Worm (Caenorhabditis elegans) whole organism, L1 larva: ENCODE data around the gene Y54F10AM.6.
A peak's percentile ranks its signal among the peaks of the same experiment; 100 is the strongest.

Experiments
- C16A3.4 ChIP-seq: fragments of 150-350 bp; optimal IDR thresholded peaks from 2 replicates; lab custom pipeline; 2014; ENCODE audit warnings: missing biosample characterization, missing genetic modification characterization
- Y116A8C.19 ChIP-seq: sonication (generic microtip); optimal IDR thresholded peaks from 2 replicates; lab custom pipeline; 2016; ENCODE audit warnings: missing compliant biosample characterization, missing genetic modification characterization, borderline replicate concordance
- aha-1 ChIP-seq: fragments of 150-350 bp; optimal IDR thresholded peaks from 2 replicates; lab custom pipeline; 2014; ENCODE audit warnings: missing biosample characterization, missing genetic modification characterization
- aly-2 ChIP-seq: fragments of 150-350 bp; optimal IDR thresholded peaks from 2 replicates; lab custom pipeline; 2014; ENCODE audit warnings: missing biosample characterization, missing genetic modification characterization
- blmp-1 ChIP-seq: fragments of 150-350 bp; optimal IDR thresholded peaks from 2 replicates; lab custom pipeline; 2014; ENCODE audit warnings: missing biosample characterization, missing genetic modification characterization
- ceh-8 ChIP-seq: fragments of 200-800 bp; sonication (Bioruptor generic); optimal IDR thresholded peaks from 2 replicates; lab custom pipeline; 2018; ENCODE audit warnings: mild to moderate bottlenecking, missing genetic modification characterization, moderate library complexity, missing compliant biosample characterization
- ceh-82 ChIP-seq, 3 experiments: fragments of 150-350 bp in 1 of 3; sonication (generic microtip) in 2 of 3; optimal IDR thresholded peaks; 2 replicates each; lab custom pipeline; 2014 to 2017; ENCODE audit warnings: missing biosample characterization in 3 of 3, missing genetic modification characterization in 3 of 3
- ceh-88 ChIP-seq: fragments of 200-800 bp; sonication (Bioruptor generic); IDR thresholded peaks from 2 replicates; pipeline ENCODE4 v1.3.6; 2022; ENCODE audit warnings: missing genetic modification characterization, missing compliant biosample characterization
- ceh-90 ChIP-seq: sonication (generic microtip); optimal IDR thresholded peaks from 2 replicates; lab custom pipeline; 2016; ENCODE audit warnings: missing genetic modification characterization, missing compliant biosample characterization
- ces-1 ChIP-seq: fragments of 150-350 bp; optimal IDR thresholded peaks from 2 replicates; lab custom pipeline; 2014; ENCODE audit warnings: missing biosample characterization, missing genetic modification reagents, missing genetic modification characterization
- dsc-1 ChIP-seq: sonication (generic microtip); optimal IDR thresholded peaks from 2 replicates; lab custom pipeline; 2016; ENCODE audit warnings: mild to moderate bottlenecking, missing genetic modification characterization, missing compliant biosample characterization
- egl-27 ChIP-seq, 2 experiments: fragments of 150-350 bp in 1 of 2; sonication (generic microtip); optimal IDR thresholded peaks; 3 replicates each; lab custom pipeline; 2017 to 2018; ENCODE audit warnings: missing biosample characterization in 2 of 2, missing genetic modification characterization in 2 of 2, missing genetic modification reagents in 2 of 2
- fkh-10 ChIP-seq: sonication (generic microtip); optimal IDR thresholded peaks from 2 replicates; lab custom pipeline; 2017; ENCODE audit warnings: missing biosample characterization, missing genetic modification reagents, missing genetic modification characterization
- fkh-4 ChIP-seq: sonication (generic microtip); optimal IDR thresholded peaks from 2 replicates; lab custom pipeline; 2016; ENCODE audit warnings: missing compliant biosample characterization, missing genetic modification characterization, borderline replicate concordance
- grh-1 ChIP-seq: fragments of 200-800 bp; sonication (Bioruptor generic); IDR thresholded peaks from 2 replicates; pipeline ENCODE4 v1.3.6; 2022; ENCODE audit warnings: missing genetic modification reagents, missing genetic modification characterization, missing compliant biosample characterization
- hlh-17 ChIP-seq: fragments of 200-800 bp; sonication (Bioruptor generic); optimal IDR thresholded peaks from 2 replicates; lab custom pipeline; 2018; ENCODE audit warnings: missing genetic modification characterization, mild to moderate bottlenecking, missing compliant biosample characterization, moderate library complexity, borderline replicate concordance
- hlh-4 ChIP-seq: sonication (generic microtip); optimal IDR thresholded peaks from 2 replicates; lab custom pipeline; 2016; ENCODE audit warnings: mild to moderate bottlenecking, missing genetic modification characterization, missing compliant biosample characterization
- isw-1 ChIP-seq: fragments of 200-800 bp; sonication (Bioruptor generic); IDR thresholded peaks from 2 replicates; pipeline ENCODE4 v1.3.6; 2022; ENCODE audit warnings: missing genetic modification characterization, missing compliant biosample characterization
- lin-14 ChIP-seq: fragments of 200-800 bp; sonication (Bioruptor generic); optimal IDR thresholded peaks from 2 replicates; lab custom pipeline; 2018; ENCODE audit warnings: mild to moderate bottlenecking, missing genetic modification characterization, moderate library complexity, missing compliant biosample characterization
- lin-39 ChIP-seq: fragments of 150-350 bp; optimal IDR thresholded peaks from 2 replicates; lab custom pipeline; 2014; ENCODE audit warnings: missing biosample characterization, missing genetic modification reagents, missing genetic modification characterization
- nhr-11 ChIP-seq: fragments of 150-350 bp; optimal IDR thresholded peaks from 2 replicates; lab custom pipeline; 2014; ENCODE audit warnings: missing biosample characterization, missing genetic modification characterization
- nhr-19 ChIP-seq: fragments of 200-800 bp; sonication (Bioruptor generic); conservative IDR thresholded peaks from 2 replicates; pipeline ENCODE4 v1.3.6; 2022; ENCODE audit warnings: missing genetic modification characterization, missing compliant biosample characterization
- nhr-20 ChIP-seq: sonication (generic microtip); optimal IDR thresholded peaks from 2 replicates; lab custom pipeline; 2016; ENCODE audit warnings: mild to moderate bottlenecking, missing genetic modification characterization, missing compliant biosample characterization
- nhr-237 ChIP-seq: fragments of 150-350 bp; optimal IDR thresholded peaks from 2 replicates; lab custom pipeline; 2014; ENCODE audit warnings: missing biosample characterization, missing genetic modification characterization
- nhr-71 ChIP-seq: sonication (generic microtip); optimal IDR thresholded peaks from 2 replicates; lab custom pipeline; 2016; ENCODE audit warnings: mild to moderate bottlenecking, missing genetic modification characterization, moderate library complexity, missing compliant biosample characterization
- nhr-77 ChIP-seq: fragments of 150-350 bp; optimal IDR thresholded peaks from 2 replicates; lab custom pipeline; 2014; ENCODE audit warnings: missing biosample characterization, missing genetic modification characterization
- nhr-85 ChIP-seq: sonication (generic microtip); peaks from one replicate; lab custom pipeline; 2016; ENCODE audit warnings: missing genetic modification characterization, inconsistent platforms, missing compliant biosample characterization
- skn-1 ChIP-seq: fragments of 150-350 bp; optimal IDR thresholded peaks from 2 replicates; lab custom pipeline; 2014; ENCODE audit warnings: missing biosample characterization, missing genetic modification characterization
- sox-4 ChIP-seq: sonication (generic microtip); optimal IDR thresholded peaks from 2 replicates; lab custom pipeline; 2016; ENCODE audit warnings: missing genetic modification characterization, missing compliant biosample characterization
- sptf-1 ChIP-seq: fragments of 150-350 bp; optimal IDR thresholded peaks from 2 replicates; lab custom pipeline; 2014; ENCODE audit warnings: missing biosample characterization, missing genetic modification characterization
- swsn-7 ChIP-seq: sonication (generic microtip); optimal IDR thresholded peaks from 2 replicates; lab custom pipeline; 2016; ENCODE audit warnings: missing genetic modification characterization, missing compliant biosample characterization
- unc-130 ChIP-seq: fragments of 150-350 bp; optimal IDR thresholded peaks from 2 replicates; lab custom pipeline; 2017; ENCODE audit warnings: missing biosample characterization, missing genetic modification characterization, inconsistent platforms
- unc-98 ChIP-seq: fragments of 200-800 bp; sonication (Bioruptor generic); IDR thresholded peaks from 2 replicates; pipeline ENCODE4 v1.3.6; 2022; ENCODE audit warnings: missing genetic modification characterization, missing compliant biosample characterization
- xbp-1 ChIP-seq: sonication (generic microtip); optimal IDR thresholded peaks from 2 replicates; lab custom pipeline; 2016; ENCODE audit warnings: missing genetic modification characterization, missing compliant biosample characterization
- zag-1 ChIP-seq: fragments of 150-350 bp; optimal IDR thresholded peaks from 2 replicates; lab custom pipeline; 2014; ENCODE audit warnings: missing biosample characterization, missing genetic modification characterization
- ztf-11 ChIP-seq, 2 experiments: sonication (generic microtip); optimal IDR thresholded peaks; 2 replicates each; lab custom pipeline; 2016 to 2017; ENCODE audit warnings: missing genetic modification characterization in 2 of 2, missing biosample characterization in 1 of 2, missing compliant biosample characterization in 1 of 2

Y54F10AM.6 gene

ce11 chrIII:2549620-2550019 is 41.0 kb downstream of the Y54F10AM.6 start, which contains the start of gene feh-1:
Gene feh-1 (plus strand): TSS chrIII:2549920.
- TF ChIP-seq fkh-4 (no peak), skn-1 (tag; lab: Kevin White, UChicago) (no peak), hlh-17 (GFP tag; lab: Kevin White, UChicago) (no peak), zag-1 (tag; lab: Kevin White, UChicago) (no peak)

- TF ChIP-seq ces-1 (GFP tag; lab: Kevin White, UChicago) (no peak), swsn-7 (tag; lab: Kevin White, UChicago) (no peak), nhr-237 (no peak), ztf-11 (tag; optimal IDR thresholded peaks at IDR 0.05; lab: Kevin White, UChicago) (no peak), ceh-8 (GFP tag; lab: Kevin White, UChicago) (no peak), nhr-71 (tag; lab: Kevin White, UChicago) (no peak), unc-130 (tag; lab: Kevin White, UChicago) (no peak), nhr-77 (no peak), sptf-1 (tag; lab: Kevin White, UChicago) (no peak), Y116A8C.19 (no peak), nhr-19 (no peak), blmp-1 (no peak), egl-27 (tag; optimal IDR thresholded peaks at IDR 0.05; lab: Kevin White, UChicago) (no peak), sox-4 (no peak), isw-1 (GFP tag; lab: Robert Waterston, UW) (no peak), aly-2 (tag; lab: Kevin White, UChicago) (no peak), aha-1 (tag; lab: Kevin White, UChicago) (no peak), hlh-17 (GFP tag; lab: Kevin White, UChicago) (no peak)
Observed at ce11 chrIII:2551981-2552380, 43.4 kb downstream of the Y54F10AM.6 start.

ce11 chrIII:2552382-2552781 is 43.8 kb downstream of the Y54F10AM.6 start:
- peak; percentile 15 for TF ChIP-seq ces-1 (GFP tag; lab: Kevin White, UChicago)
- TF ChIP-seq sox-4, result no peak
- TF ChIP-seq ztf-11 (tag; optimal IDR thresholded peaks at IDR 0.05; lab: Kevin White, UChicago), result no peak
- no peak for TF ChIP-seq ceh-82 (tag; optimal IDR thresholded peaks at IDR 0.05; lab: Kevin White, UChicago)
- no peak for TF ChIP-seq xbp-1
- TF ChIP-seq lin-39 (tag; lab: Kevin White, UChicago), result no peak
- no peak for TF ChIP-seq fkh-10 (GFP tag; lab: Kevin White, UChicago)
- peak; percentile 2 for TF ChIP-seq dsc-1 (tag; lab: Kevin White, UChicago)
- TF ChIP-seq isw-1 (GFP tag; lab: Robert Waterston, UW), result no peak
- TF ChIP-seq nhr-85 (tag; lab: Kevin White, UChicago), result peak; percentile 8
- TF ChIP-seq hlh-4 (tag; lab: Kevin White, UChicago), result no peak
- TF ChIP-seq lin-14, result peak; percentile 69
- no peak for TF ChIP-seq grh-1 (GFP tag; lab: Robert Waterston, UW)
- TF ChIP-seq C16A3.4 (tag; lab: Kevin White, UChicago), result no peak
- no peak for TF ChIP-seq nhr-20 (tag; lab: Kevin White, UChicago)

- TF ChIP-seq ceh-88 (GFP tag; lab: Robert Waterston, UW), result no peak
- TF ChIP-seq lin-14, result peak; percentile 54
- no peak for TF ChIP-seq nhr-11
- no peak for TF ChIP-seq nhr-19
- TF ChIP-seq ceh-90 (tag; lab: Kevin White, UChicago), result no peak
- TF ChIP-seq unc-98 (GFP tag; lab: Robert Waterston, UW), result no peak
- no peak for TF ChIP-seq nhr-20 (tag; lab: Kevin White, UChicago)
- TF ChIP-seq unc-130 (tag; lab: Kevin White, UChicago), result no peak
- no peak for TF ChIP-seq swsn-7 (tag; lab: Kevin White, UChicago)
Observed at ce11 chrIII:2553579-2553978, 45.0 kb downstream of the Y54F10AM.6 start.
